Fruit fly (Drosophila melanogaster) whole organism, embryonic: ENCODE measurements around the gene CG33490.

ENCODE experiments used
- Adf1 ChIP-seq: fragments of 200-800 bp; sonication (Bioruptor generic); IDR thresholded peaks from 2 replicates; pipeline ENCODE4 v1.3.6; 2022; ENCODE audit warnings: missing biosample characterization, missing genetic modification characterization
- Atf3 ChIP-seq: fragments of 200-800 bp; sonication (Bioruptor generic); optimal IDR thresholded peaks from 3 replicates; lab custom pipeline; 2016; ENCODE audit warnings: missing biosample characterization, missing genetic modification characterization
- Blimp-1 ChIP-seq: fragments of 200-800 bp; sonication (Bioruptor generic); optimal IDR thresholded peaks from 3 replicates; lab custom pipeline; 2018; ENCODE audit warnings: missing biosample characterization, missing genetic modification characterization, mild to moderate bottlenecking, moderate library complexity, missing genetic modification reagents
- CG10959 ChIP-seq: fragments of 200-800 bp; sonication (Bioruptor generic); IDR thresholded peaks from 2 replicates; pipeline ENCODE4 v1.3.6; 2022; ENCODE audit warnings: missing biosample characterization, missing genetic modification characterization
- CG10979 ChIP-seq: fragments of 200-800 bp; sonication (Bioruptor generic); optimal IDR thresholded peaks from 2 replicates; lab custom pipeline; 2018; ENCODE audit warnings: missing biosample characterization, mild to moderate bottlenecking, missing genetic modification characterization, moderate library complexity
- CG11093 ChIP-seq: fragments of 200-800 bp; sonication (Bioruptor generic); IDR thresholded peaks from 3 replicates; pipeline ENCODE4 v1.3.6; 2022; ENCODE audit warnings: missing biosample characterization, missing genetic modification characterization
- CG12769 ChIP-seq: fragments of 200-800 bp; sonication (Bioruptor generic); optimal IDR thresholded peaks from 2 replicates; lab custom pipeline; 2019; ENCODE audit warnings: missing biosample characterization, mild to moderate bottlenecking, missing genetic modification characterization, moderate library complexity
- CG14441 ChIP-seq: fragments of 200-800 bp; sonication (Bioruptor generic); IDR thresholded peaks from 2 replicates; pipeline ENCODE4 v1.3.6; 2022; ENCODE audit warnings: missing biosample characterization, missing genetic modification characterization
- CG17802 ChIP-seq: fragments of 200-800 bp; sonication (Bioruptor generic); optimal IDR thresholded peaks from 2 replicates; lab custom pipeline; 2018; ENCODE audit warnings: missing biosample characterization, mild to moderate bottlenecking, missing genetic modification characterization, moderate library complexity
- CG17912 ChIP-seq: fragments of 200-800 bp; sonication (Bioruptor generic); optimal IDR thresholded peaks from 2 replicates; lab custom pipeline; 2018; ENCODE audit warnings: missing biosample characterization, mild to moderate bottlenecking, missing genetic modification characterization
- CG18599 ChIP-seq: fragments of 200-800 bp; sonication (Bioruptor generic); optimal IDR thresholded peaks from 3 replicates; lab custom pipeline; 2017; ENCODE audit warnings: missing biosample characterization, missing genetic modification characterization, mild to moderate bottlenecking, moderate library complexity, missing genetic modification reagents
- CG2202 ChIP-seq: fragments of 200-800 bp; sonication (Bioruptor generic); optimal IDR thresholded peaks from 2 replicates; lab custom pipeline; 2018; ENCODE audit warnings: missing biosample characterization, mild to moderate bottlenecking, missing genetic modification characterization
- CG34376 ChIP-seq: fragments of 200-800 bp; sonication (Bioruptor generic); optimal IDR thresholded peaks from 2 replicates; lab custom pipeline; 2018; ENCODE audit warnings: missing biosample characterization, mild to moderate bottlenecking, missing genetic modification characterization
- CG3838 ChIP-seq: fragments of 200-800 bp; sonication (Bioruptor generic); optimal IDR thresholded peaks from 3 replicates; lab custom pipeline; 2016; ENCODE audit warnings: missing biosample characterization, missing genetic modification characterization
- CG4282 ChIP-seq: fragments of 200-800 bp; sonication (Bioruptor generic); optimal IDR thresholded peaks from 2 replicates; lab custom pipeline; 2016; ENCODE audit warnings: missing biosample characterization, missing genetic modification characterization
- CG8359 ChIP-seq: fragments of 200-800 bp; sonication (Bioruptor generic); optimal IDR thresholded peaks from 2 replicates; lab custom pipeline; 2017; ENCODE audit warnings: missing biosample characterization, mild to moderate bottlenecking, missing genetic modification characterization, borderline replicate concordance
- CG8944 ChIP-seq: fragments of 200-800 bp; sonication (Bioruptor generic); optimal IDR thresholded peaks from 3 replicates; lab custom pipeline; 2016; ENCODE audit warnings: missing biosample characterization, missing genetic modification characterization
- E2f2 ChIP-seq: fragments of 200-800 bp; sonication (Bioruptor generic); IDR thresholded peaks from 2 replicates; pipeline ENCODE4 v1.3.6; 2022; ENCODE audit warnings: missing biosample characterization, missing genetic modification characterization
- Fer1 ChIP-seq: fragments of 200-800 bp; sonication (Bioruptor generic); optimal IDR thresholded peaks from 2 replicates; lab custom pipeline; 2017; ENCODE audit warnings: missing biosample characterization, mild to moderate bottlenecking, missing genetic modification characterization
- HmgD ChIP-seq: fragments of 200-800 bp; sonication (Bioruptor generic); optimal IDR thresholded peaks from 3 replicates; lab custom pipeline; 2016; ENCODE audit warnings: missing biosample characterization, missing genetic modification characterization
- Hmx ChIP-seq: fragments of 200-800 bp; sonication (Bioruptor generic); optimal IDR thresholded peaks from 2 replicates; lab custom pipeline; 2016; ENCODE audit warnings: missing biosample characterization, missing genetic modification characterization
- Med ChIP-seq: fragments of 200-800 bp; sonication (Bioruptor generic); peaks from one replicate; lab custom pipeline; 2016; ENCODE audit warnings: missing biosample characterization, missing genetic modification characterization, mild to moderate bottlenecking, inconsistent platforms, moderate library complexity
- NFAT ChIP-seq: fragments of 200-800 bp; sonication (Bioruptor generic); IDR thresholded peaks from 2 replicates; pipeline ENCODE4 v1.3.6; 2022; ENCODE audit warnings: missing biosample characterization, missing genetic modification characterization
- Sox102F ChIP-seq: fragments of 200-800 bp; sonication (Bioruptor generic); optimal IDR thresholded peaks from 2 replicates; lab custom pipeline; 2018; ENCODE audit warnings: missing biosample characterization, mild to moderate bottlenecking, missing genetic modification characterization, moderate library complexity
- Sry-β ChIP-seq: fragments of 200-800 bp; sonication (Bioruptor generic); optimal IDR thresholded peaks from 2 replicates; lab custom pipeline; 2018; ENCODE audit warnings: missing biosample characterization, mild to moderate bottlenecking, missing genetic modification characterization, moderate library complexity
- Usf ChIP-seq: fragments of 200-800 bp; sonication (Bioruptor generic); optimal IDR thresholded peaks from 2 replicates; lab custom pipeline; 2017; ENCODE audit warnings: missing genotype, missing biosample characterization, missing genetic modification characterization
- Vsx1 ChIP-seq: fragments of 200-800 bp; sonication (Bioruptor generic); optimal IDR thresholded peaks from 2 replicates; lab custom pipeline; 2017; ENCODE audit warnings: missing biosample characterization, mild to moderate bottlenecking, missing genetic modification characterization, missing genetic modification reagents
- abd-A ChIP-seq: fragments of 200-800 bp; sonication (Bioruptor generic); optimal IDR thresholded peaks from 3 replicates; lab custom pipeline; 2019; ENCODE audit warnings: missing biosample characterization, mild to moderate bottlenecking, missing genetic modification characterization, moderate library complexity
- az2 ChIP-seq: fragments of 200-800 bp; sonication (Bioruptor generic); optimal IDR thresholded peaks from 3 replicates; lab custom pipeline; 2016; ENCODE audit warnings: missing biosample characterization, missing genetic modification characterization
- bbx ChIP-seq: fragments of 200-800 bp; sonication (Bioruptor generic); IDR thresholded peaks from 2 replicates; pipeline ENCODE4 v1.3.6; 2022; ENCODE audit warnings: missing biosample characterization, missing genetic modification characterization; ENCODE audit not compliant: partially characterized antibody
- croc ChIP-seq: fragments of 200-800 bp; sonication (Bioruptor generic); conservative IDR thresholded peaks from 3 replicates; pipeline ENCODE4 v1.3.6; 2022; ENCODE audit warnings: missing biosample characterization, missing genetic modification characterization
- dan ChIP-seq: fragments of 200-800 bp; sonication (Bioruptor generic); IDR thresholded peaks from 2 replicates; pipeline ENCODE4 v1.3.6; 2022; ENCODE audit warnings: missing biosample characterization, missing genetic modification characterization
- gem ChIP-seq: fragments of 200-800 bp; sonication (Bioruptor generic); optimal IDR thresholded peaks from 2 replicates; lab custom pipeline; 2019; ENCODE audit warnings: missing biosample characterization, mild to moderate bottlenecking, missing genetic modification characterization, moderate library complexity
- grn ChIP-seq: fragments of 200-800 bp; sonication (Bioruptor generic); optimal IDR thresholded peaks from 3 replicates; lab custom pipeline; 2017; ENCODE audit warnings: missing biosample characterization, missing genetic modification characterization
- hkb ChIP-seq, 2 experiments: fragments of 200-800 bp in 1 of 2; fragments of >200 bp in 1 of 2; sonication (Bioruptor generic) in 1 of 2; IDR thresholded peaks in 1 of 2; optimal IDR thresholded peaks in 1 of 2; 2 replicates each; pipeline versions ENCODE4 v1.3.6 to Lab custom; 2017 to 2022; ENCODE audit warnings: missing biosample characterization in 1 of 2, missing genetic modification characterization in 1 of 2
- insv ChIP-seq, 2 experiments: fragments of 200-800 bp; sonication (Bioruptor generic); optimal IDR thresholded peaks; 3 replicates each; lab custom pipeline; 2016 to 2018; ENCODE audit warnings: missing biosample characterization in 2 of 2, missing genetic modification characterization in 2 of 2
- lab ChIP-seq: fragments of 200-800 bp; sonication (Bioruptor generic); optimal IDR thresholded peaks from 3 replicates; lab custom pipeline; 2017; ENCODE audit warnings: missing biosample characterization, missing genetic modification characterization, mild to moderate bottlenecking, moderate library complexity, missing genetic modification reagents
- nerfin-2 ChIP-seq: fragments of 200-800 bp; sonication (Bioruptor generic); IDR thresholded peaks from 2 replicates; pipeline ENCODE4 v1.3.6; 2022; ENCODE audit warnings: missing biosample characterization, missing genetic modification characterization; ENCODE audit not compliant: partially characterized antibody
- nmo ChIP-seq: fragments of 200-800 bp; sonication (Bioruptor generic); optimal IDR thresholded peaks from 2 replicates; lab custom pipeline; 2018; ENCODE audit warnings: missing biosample characterization, mild to moderate bottlenecking, missing genetic modification characterization, moderate library complexity
- pb ChIP-seq: fragments of 200-800 bp; sonication (Bioruptor generic); optimal IDR thresholded peaks from 3 replicates; lab custom pipeline; 2016; ENCODE audit warnings: missing biosample characterization, missing genetic modification characterization
- phol ChIP-seq: fragments of 200-800 bp; sonication (Bioruptor generic); optimal IDR thresholded peaks from 3 replicates; lab custom pipeline; 2018; ENCODE audit warnings: missing biosample characterization, mild to moderate bottlenecking, missing genetic modification characterization, moderate library complexity
- pzg ChIP-seq: fragments of 200-800 bp; sonication (Bioruptor generic); optimal IDR thresholded peaks from 3 replicates; lab custom pipeline; 2018; ENCODE audit warnings: missing biosample characterization, mild to moderate bottlenecking, missing genetic modification characterization, moderate library complexity
- rib ChIP-seq: fragments of 200-800 bp; sonication (Bioruptor generic); IDR thresholded peaks from 2 replicates; pipeline ENCODE4 v1.3.6; 2022; ENCODE audit warnings: missing biosample characterization, missing genetic modification characterization
- sisA ChIP-seq: fragments of 200-800 bp; sonication (Bioruptor generic); IDR thresholded peaks from 2 replicates; pipeline ENCODE4 v1.3.6; 2022; ENCODE audit warnings: missing biosample characterization, missing genetic modification characterization
- sna ChIP-seq: fragments of 200-800 bp; sonication (Bioruptor generic); IDR thresholded peaks from 2 replicates; pipeline ENCODE4 v1.3.6; 2022; ENCODE audit warnings: missing biosample characterization, missing genetic modification characterization; ENCODE audit not compliant: partially characterized antibody
- stc ChIP-seq: fragments of 200-800 bp; sonication (Bioruptor generic); IDR thresholded peaks from 2 replicates; pipeline ENCODE4 v1.3.6; 2022; ENCODE audit warnings: missing biosample characterization, missing genetic modification characterization
- unpg ChIP-seq: fragments of 200-800 bp; sonication (Bioruptor generic); optimal IDR thresholded peaks from 3 replicates; lab custom pipeline; 2018; ENCODE audit warnings: missing biosample characterization, mild to moderate bottlenecking, missing genetic modification characterization, moderate library complexity
- vnd ChIP-seq: fragments of 200-800 bp; sonication (Bioruptor generic); IDR thresholded peaks from 3 replicates; pipeline ENCODE4 v1.3.6; 2022; ENCODE audit warnings: missing biosample characterization, missing genetic modification characterization; ENCODE audit not compliant: partially characterized antibody

CG33490 gene

DNA sequence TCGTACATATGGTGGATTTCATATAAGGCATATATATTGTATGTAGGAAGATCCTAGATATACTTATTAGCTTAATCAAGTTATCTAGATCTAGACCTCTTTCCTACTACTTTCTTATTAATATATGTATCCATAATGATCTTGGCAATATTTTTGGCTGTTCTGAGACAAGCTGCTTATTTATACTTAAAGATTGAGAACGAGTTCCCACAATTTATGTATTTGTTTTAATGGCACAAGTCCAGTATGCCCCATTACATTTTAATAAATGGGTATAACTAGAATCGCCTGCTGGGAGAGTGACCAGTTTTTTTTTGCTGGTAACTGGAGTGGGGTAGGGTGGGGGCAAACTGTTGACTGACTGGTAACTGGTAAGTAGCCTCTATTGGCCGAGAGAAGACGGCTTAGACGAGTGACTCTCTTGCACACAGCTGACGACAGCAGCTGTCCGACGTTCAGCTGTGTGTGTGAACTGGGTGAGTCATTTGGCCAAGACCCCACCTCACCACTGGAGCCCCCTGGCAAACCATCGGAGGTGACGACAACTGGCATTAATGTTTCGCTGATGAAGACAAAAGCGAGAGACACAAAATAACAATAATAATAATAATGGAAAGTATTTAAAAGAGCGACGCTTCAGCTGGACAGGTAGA, 37.6 kb downstream of the CG33490 start (continued):
- TF ChIP-seq Med (GFP tag; lab: Kevin White, UChicago) (peak; percentile 77), CG12769 (tag; lab: Kevin White, UChicago) (peak; percentile 38), Usf (no peak), bbx (GFP tag; lab: Robert Waterston, UW) (no peak), CG34376 (GFP tag; lab: Kevin White, UChicago) (no peak), Sry-β (no peak), CG17912 (no peak), stc (GFP tag; lab: Robert Waterston, UW) (no peak), NFAT (GFP tag; lab: Robert Waterston, UW) (peak; percentile 47), abd-A (tag; lab: Kevin White, UChicago) (peak; percentile 62), insv (GFP tag; optimal IDR thresholded peaks at IDR 0.05; lab: Kevin White, UChicago) (no peak), Adf1 (GFP tag; lab: Robert Waterston, UW) (no peak), CG14441 (GFP tag; lab: Robert Waterston, UW) (0 out of 2 replicates have a peak, but pooled peaks have one; percentile 8), sna (GFP tag; lab: Robert Waterston, UW) (no peak), pzg (GFP tag; lab: Kevin White, UChicago) (no peak), Blimp-1 (GFP tag; lab: Kevin White, UChicago) (peak; percentile 0), vnd (no peak), lab (no peak)

DNA sequence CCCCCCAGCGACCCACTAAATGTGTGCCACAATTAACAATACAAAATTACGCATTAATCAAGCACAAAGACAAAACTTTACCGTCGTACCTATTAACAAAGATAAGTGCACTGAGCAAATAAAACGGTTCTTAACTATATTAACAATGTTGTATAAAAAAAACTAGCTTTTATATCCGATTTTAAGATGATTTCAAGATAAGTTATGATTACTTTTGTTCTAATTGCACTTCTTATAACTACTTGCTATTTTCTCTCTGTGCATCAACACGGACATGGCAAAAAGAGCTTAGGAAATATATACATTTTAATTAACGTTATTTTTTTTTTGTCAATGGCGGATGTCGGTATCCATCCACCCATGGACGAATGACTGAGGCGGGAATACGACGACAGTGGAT, 38.3 kb downstream of the CG33490 start:
- TF ChIP-seq phol (peak; percentile 34), dan (GFP tag; lab: Robert Waterston, UW) (no peak), Usf (no peak), CG8359 (GFP tag; lab: Kevin White, UChicago) (no peak), CG10979 (tag; lab: Kevin White, UChicago) (peak; percentile 41), az2 (GFP tag; lab: Kevin White, UChicago) (peak; percentile 2), nmo (GFP tag; lab: Kevin White, UChicago) (no peak), CG4282 (GFP tag; lab: Kevin White, UChicago) (no peak), Atf3 (GFP tag; lab: Kevin White, UChicago) (no peak), croc (GFP tag; lab: Robert Waterston, UW) (no peak), CG11093 (GFP tag; lab: Robert Waterston, UW) (no peak; the same call in 2 of the 3 replicates), HmgD (GFP tag; lab: Kevin White, UChicago) (no peak), Fer1 (GFP tag; lab: Kevin White, UChicago) (peak; percentile 20), CG3838 (no peak), rib (no peak), CG10959 (GFP tag; lab: Robert Waterston, UW) (no peak), Hmx (GFP tag; lab: Kevin White, UChicago) (no peak), Sox102F (GFP tag; lab: Kevin White, UChicago) (peak; percentile 47), nerfin-2 (GFP tag; lab: Robert Waterston, UW) (no peak), CG8944 (GFP tag; lab: Kevin White, UChicago) (no peak), gem (tag; lab: Kevin White, UChicago) (peak; percentile 56), CG17802 (tag; lab: Kevin White, UChicago) (no peak), CG18599 (GFP tag; lab: Kevin White, UChicago) (peak; percentile 29), Vsx1 (GFP tag; lab: Kevin White, UChicago) (peak; percentile 15), hkb (optimal IDR thresholded peaks at IDR 0.05; lab: Kevin White, UChicago) (no peak), hkb (GFP tag; IDR thresholded peaks at IDR 0.05; lab: Robert Waterston, UW) (peak; percentile 60; the same call in 1 of the 2 replicates), grn (no peak), sisA (GFP tag; lab: Robert Waterston, UW) (peak; percentile 43), lab (peak; percentile 37), E2f2 (GFP tag; lab: Robert Waterston, UW) (peak; percentile 25; the same call in 1 of the 2 replicates), CG2202 (tag; lab: Kevin White, UChicago) (no peak), pb (GFP tag; lab: Kevin White, UChicago) (no peak), unpg (GFP tag; lab: Kevin White, UChicago) (peak; percentile 24)
